Worm (Caenorhabditis elegans) whole organism, L1 larva: ENCODE data around the gene F10E9.11.

ENCODE experiments used
- egl-27 ChIP-seq, 2 experiments: fragments of 150-350 bp in 1 of 2; sonication (generic microtip); optimal IDR thresholded peaks; 3 replicates each; lab custom pipeline; 2017 to 2018; ENCODE audit warnings: missing biosample characterization in 2 of 2, missing genetic modification characterization in 2 of 2, missing genetic modification reagents in 2 of 2
- elt-3 ChIP-seq, 6 experiments: fragments of 150-350 bp in 1 of 6; sonication (generic microtip); optimal IDR thresholded peaks; 2 replicates each; lab custom pipeline; 2017 to 2018; ENCODE audit warnings: missing biosample characterization in 6 of 6, missing genetic modification characterization in 6 of 6, inconsistent platforms in 1 of 6
- fos-1 ChIP-seq: fragments of 150-350 bp; optimal IDR thresholded peaks from 2 replicates; lab custom pipeline; 2014; ENCODE audit warnings: missing biosample characterization, missing genetic modification characterization
- hlh-17 ChIP-seq: fragments of 200-800 bp; sonication (Bioruptor generic); optimal IDR thresholded peaks from 2 replicates; lab custom pipeline; 2018; ENCODE audit warnings: missing genetic modification characterization, mild to moderate bottlenecking, missing compliant biosample characterization, moderate library complexity, borderline replicate concordance
- nhr-11 ChIP-seq: fragments of 150-350 bp; optimal IDR thresholded peaks from 2 replicates; lab custom pipeline; 2014; ENCODE audit warnings: missing biosample characterization, missing genetic modification characterization
- nhr-77 ChIP-seq: fragments of 150-350 bp; optimal IDR thresholded peaks from 2 replicates; lab custom pipeline; 2014; ENCODE audit warnings: missing biosample characterization, missing genetic modification characterization
- pax-3 ChIP-seq: fragments of 200-800 bp; sonication (Bioruptor generic); optimal IDR thresholded peaks from 2 replicates; lab custom pipeline; 2018; ENCODE audit warnings: mild to moderate bottlenecking, missing genetic modification characterization, moderate library complexity, missing compliant biosample characterization
- pqm-1 ChIP-seq: sonication (generic microtip); optimal IDR thresholded peaks from 3 replicates; lab custom pipeline; 2017; ENCODE audit warnings: missing biosample characterization, missing genetic modification characterization
- unc-62 ChIP-seq: fragments of 150-350 bp; optimal IDR thresholded peaks from 2 replicates; lab custom pipeline; 2014; ENCODE audit warnings: missing biosample characterization, missing genetic modification reagents, missing genetic modification characterization

- TF ChIP-seq nhr-77 (no peak), hlh-17 (GFP tag; lab: Kevin White, UChicago) (no peak), pax-3 (tag; lab: Kevin White, UChicago) (no peak), egl-27 (tag; optimal IDR thresholded peaks at IDR 0.05; lab: Kevin White, UChicago) (no peak), fos-1 (no peak), elt-3 (tag; optimal IDR thresholded peaks at IDR 0.05; lab: Kevin White, UChicago) (no peak), nhr-11 (tag; lab: Kevin White, UChicago) (no peak), pqm-1 (tag; lab: Kevin White, UChicago) (no peak), unc-62 (GFP tag; lab: Kevin White, UChicago) (no peak)
These were observed 15.6 kb downstream of the F10E9.11 start for ce11 chrIII:8303440-8303839.
